Worm (Caenorhabditis elegans) whole organism, young adult: ENCODE measurements around the gene sri-71.
"Not testable (repeated sequence)": the region's sequence is repeated elsewhere in the genome, so short reads cannot be mapped to it uniquely, and the experiment has no call there.

ENCODE experiments used
- F37B4.10 ChIP-seq: fragments of 200-800 bp; sonication (Bioruptor generic); IDR thresholded peaks from 2 replicates; pipeline ENCODE4 v1.3.6; 2022; ENCODE audit warnings: missing genetic modification characterization, missing compliant biosample characterization
- Y95B8A.8 ChIP-seq: fragments of 200-800 bp; sonication (Bioruptor generic); IDR thresholded peaks from 2 replicates; pipeline ENCODE4 v1.3.6; 2022; ENCODE audit warnings: missing genetic modification reagents, missing genetic modification characterization, missing compliant biosample characterization
- ama-1 ChIP-seq, 3 experiments: fragments of 150-350 bp in 1 of 3; sonication (generic microtip) in 2 of 3; optimal IDR thresholded peaks; 2 replicates each; lab custom pipeline; 2014 to 2018; ENCODE audit warnings: missing biosample characterization in 2 of 3, missing genetic modification characterization in 2 of 3, missing genetic modification reagents in 2 of 3
- chd-7 ChIP-seq: sonication (generic microtip); optimal IDR thresholded peaks from 2 replicates; lab custom pipeline; 2016; ENCODE audit warnings: mild to moderate bottlenecking, missing genetic modification characterization, moderate library complexity, missing compliant biosample characterization
- egrh-3 ChIP-seq: fragments of 200-800 bp; sonication (Bioruptor generic); IDR thresholded peaks from 2 replicates; pipeline ENCODE4 v1.3.6; 2022; ENCODE audit warnings: missing genetic modification reagents, missing genetic modification characterization, missing compliant biosample characterization

DNA sequence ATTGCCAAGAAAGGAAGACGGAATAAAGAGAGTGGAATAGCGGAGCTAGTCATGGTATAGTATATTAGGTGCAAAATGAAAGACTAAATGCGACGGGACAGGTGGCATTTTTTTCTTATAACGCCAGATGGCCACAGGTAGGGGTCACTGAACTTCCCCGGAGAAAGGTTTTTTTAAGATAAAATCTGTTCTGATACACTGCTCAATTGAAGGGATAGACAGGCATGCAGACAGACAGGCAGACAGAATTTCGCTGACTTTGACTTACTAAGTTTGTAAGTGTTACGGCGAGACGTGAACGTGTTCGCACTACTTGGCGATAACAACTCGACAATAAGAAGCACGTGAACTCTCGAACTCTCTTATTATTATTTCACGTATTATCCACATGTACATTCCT lies 46.0 kb downstream of the sri-71 start, which contains the start of the genes F22E5.20 and F22E5.1:
- TF ChIP-seq egrh-3 (GFP tag; lab: Robert Waterston, UW); ama-1 (optimal IDR thresholded peaks at IDR 0.05; lab: Kevin White, UChicago); ama-1 (GFP tag; optimal IDR thresholded peaks at IDR 0.05; lab: Kevin White, UChicago); Y95B8A.8; chd-7; F37B4.10 (GFP tag; lab: Robert Waterston, UW): not testable (repeated sequence)
